Worm (Caenorhabditis elegans): ENCODE data around the gene pyc-1.

- no peak for TF ChIP-seq dao-5 (tag; optimal IDR thresholded peaks at IDR 0.05)
- no peak for TF ChIP-seq him-1 (tag; optimal IDR thresholded peaks at IDR 0.05)
These were observed 4.3 kb downstream of the pyc-1 start for ce11 chrV:11818064-11818463.
